Worm (Caenorhabditis elegans) whole organism, L2 larva: ENCODE results near the gene eif-2D.

Experiments
- C34F6.9 ChIP-seq: fragments of 150-350 bp; optimal IDR thresholded peaks from 2 replicates; lab custom pipeline; 2014; ENCODE audit warnings: missing biosample characterization, missing genetic modification characterization
- F13H6.1 ChIP-seq: sonication (generic microtip); optimal IDR thresholded peaks from 2 replicates; lab custom pipeline; 2016; ENCODE audit warnings: missing genetic modification characterization, missing compliant biosample characterization
- R02D3.7 ChIP-seq: fragments of 150-350 bp; optimal IDR thresholded peaks from 2 replicates; lab custom pipeline; 2014; ENCODE audit warnings: missing biosample characterization, missing genetic modification characterization
- Y55F3AM.14 ChIP-seq: fragments of 200-800 bp; sonication (Bioruptor generic); optimal IDR thresholded peaks from 2 replicates; lab custom pipeline; 2018; ENCODE audit warnings: mild to moderate bottlenecking, missing genetic modification characterization, missing compliant biosample characterization
- ZK546.5 ChIP-seq: sonication (generic microtip); optimal IDR thresholded peaks from 2 replicates; lab custom pipeline; 2017; ENCODE audit warnings: missing biosample characterization, missing genetic modification characterization
- alr-1 ChIP-seq: fragments of 150-350 bp; optimal IDR thresholded peaks from 2 replicates; lab custom pipeline; 2014; ENCODE audit warnings: missing biosample characterization, missing genetic modification characterization
- aly-2 ChIP-seq: fragments of 150-350 bp; optimal IDR thresholded peaks from 2 replicates; lab custom pipeline; 2014; ENCODE audit warnings: missing biosample characterization, missing genetic modification characterization
- ama-1 ChIP-seq: fragments of 150-350 bp; optimal IDR thresholded peaks from 2 replicates; lab custom pipeline; 2018; ENCODE audit warnings: inconsistent platforms
- blmp-1 ChIP-seq: sonication (generic microtip); optimal IDR thresholded peaks from 2 replicates; lab custom pipeline; 2017; ENCODE audit warnings: missing genetic modification characterization, mild to moderate bottlenecking, missing compliant biosample characterization, antibody characterized with exemption, moderate library complexity; ENCODE audit not compliant: insufficient read depth
- ceh-16 ChIP-seq: fragments of 150-350 bp; optimal IDR thresholded peaks from 2 replicates; lab custom pipeline; 2014; ENCODE audit warnings: missing biosample characterization, missing genetic modification characterization
- ceh-82 ChIP-seq: fragments of 150-350 bp; optimal IDR thresholded peaks from 2 replicates; lab custom pipeline; 2014; ENCODE audit warnings: missing biosample characterization, missing genetic modification characterization
- crh-2 ChIP-seq: sonication (generic microtip); optimal IDR thresholded peaks from 2 replicates; lab custom pipeline; 2017; ENCODE audit warnings: missing biosample characterization, missing genetic modification characterization
- dmd-4 ChIP-seq: sonication (generic microtip); optimal IDR thresholded peaks from 2 replicates; lab custom pipeline; 2017; ENCODE audit warnings: missing biosample characterization, missing genetic modification characterization
- egl-27 ChIP-seq: sonication (generic microtip); optimal IDR thresholded peaks from 3 replicates; lab custom pipeline; 2017; ENCODE audit warnings: missing biosample characterization, missing genetic modification reagents, missing genetic modification characterization
- elt-1 ChIP-seq: fragments of 150-350 bp; optimal IDR thresholded peaks from 2 replicates; lab custom pipeline; 2014; ENCODE audit warnings: missing biosample characterization, missing genetic modification characterization
- elt-3 ChIP-seq: sonication (generic microtip); optimal IDR thresholded peaks from 2 replicates; lab custom pipeline; 2017; ENCODE audit warnings: missing biosample characterization, missing genetic modification characterization
- fos-1 ChIP-seq: fragments of 150-350 bp; optimal IDR thresholded peaks from 2 replicates; lab custom pipeline; 2014; ENCODE audit warnings: missing biosample characterization, missing genetic modification characterization
- gmeb-1 ChIP-seq: fragments of 150-350 bp; optimal IDR thresholded peaks from 2 replicates; lab custom pipeline; 2014; ENCODE audit warnings: missing biosample characterization, missing genetic modification characterization
- lin-11 ChIP-seq: fragments of 150-350 bp; sonication (generic microtip); optimal IDR thresholded peaks from 2 replicates; lab custom pipeline; 2014; ENCODE audit warnings: missing biosample characterization, missing genetic modification characterization, inconsistent platforms, mixed read lengths
- lin-13 ChIP-seq: fragments of 150-350 bp; optimal IDR thresholded peaks from 2 replicates; lab custom pipeline; 2014; ENCODE audit warnings: missing biosample characterization, missing genetic modification reagents, missing genetic modification characterization
- lin-39 ChIP-seq: fragments of 150-350 bp; optimal IDR thresholded peaks from 2 replicates; lab custom pipeline; 2014; ENCODE audit warnings: missing biosample characterization, missing genetic modification reagents, missing genetic modification characterization
- lsy-2 ChIP-seq, 2 experiments: fragments of 150-350 bp in 1 of 2; sonication (generic microtip) in 1 of 2; optimal IDR thresholded peaks; 2 replicates each; lab custom pipeline; 2014 to 2017; ENCODE audit warnings: missing biosample characterization in 2 of 2, missing genetic modification characterization in 2 of 2
- mab-5 ChIP-seq: fragments of 150-350 bp; optimal IDR thresholded peaks from 2 replicates; lab custom pipeline; 2014; ENCODE audit warnings: missing biosample characterization, missing genetic modification characterization
- nhr-10 ChIP-seq: sonication (generic microtip); optimal IDR thresholded peaks from 2 replicates; lab custom pipeline; 2017; ENCODE audit warnings: missing biosample characterization, missing genetic modification characterization
- nhr-11 ChIP-seq: fragments of 150-350 bp; optimal IDR thresholded peaks from 2 replicates; lab custom pipeline; 2014; ENCODE audit warnings: missing biosample characterization, missing genetic modification characterization
- nhr-12 ChIP-seq: fragments of 150-350 bp; optimal IDR thresholded peaks from 2 replicates; lab custom pipeline; 2014; ENCODE audit warnings: missing biosample characterization, missing genetic modification characterization
- nhr-129 ChIP-seq: fragments of 150-350 bp; optimal IDR thresholded peaks from 2 replicates; lab custom pipeline; 2014; ENCODE audit warnings: missing biosample characterization, missing genetic modification characterization
- nhr-21 ChIP-seq: fragments of 150-350 bp; optimal IDR thresholded peaks from 2 replicates; lab custom pipeline; 2014; ENCODE audit warnings: missing biosample characterization, missing genetic modification characterization
- nhr-237 ChIP-seq: fragments of 150-350 bp; optimal IDR thresholded peaks from 2 replicates; lab custom pipeline; 2014; ENCODE audit warnings: missing biosample characterization, missing genetic modification characterization
- nhr-25 ChIP-seq: fragments of 150-350 bp; sonication (generic microtip); optimal IDR thresholded peaks from 3 replicates; lab custom pipeline; 2014; ENCODE audit warnings: missing biosample characterization, missing genetic modification characterization
- nhr-6 ChIP-seq: fragments of 150-350 bp; optimal IDR thresholded peaks from 2 replicates; lab custom pipeline; 2014; ENCODE audit warnings: missing biosample characterization, missing genetic modification characterization
- nhr-77 ChIP-seq: fragments of 150-350 bp; optimal IDR thresholded peaks from 2 replicates; lab custom pipeline; 2014; ENCODE audit warnings: missing biosample characterization, missing genetic modification characterization
- peb-1 ChIP-seq: fragments of 150-350 bp; optimal IDR thresholded peaks from 2 replicates; lab custom pipeline; 2014; ENCODE audit warnings: missing biosample characterization, missing genetic modification characterization
- sem-4 ChIP-seq: fragments of 150-350 bp; optimal IDR thresholded peaks from 2 replicates; lab custom pipeline; 2014; ENCODE audit warnings: missing biosample characterization, missing genetic modification reagents, missing genetic modification characterization
- sma-3 ChIP-seq: sonication (generic microtip); optimal IDR thresholded peaks from 2 replicates; lab custom pipeline; 2016; ENCODE audit warnings: missing genetic modification reagents, missing genetic modification characterization, missing compliant biosample characterization
- sma-9 ChIP-seq, 2 experiments: fragments of 150-350 bp in 1 of 2; sonication (generic microtip) in 1 of 2; optimal IDR thresholded peaks; 2 replicates each; lab custom pipeline; 2014 to 2016; ENCODE audit warnings: missing genetic modification characterization in 2 of 2, mild to moderate bottlenecking in 1 of 2, missing biosample characterization in 1 of 2, missing compliant biosample characterization in 1 of 2, missing genetic modification reagents in 1 of 2, moderate library complexity in 1 of 2
- snpc-4 ChIP-seq: fragments of 150-350 bp; optimal IDR thresholded peaks from 2 replicates; lab custom pipeline; 2014; ENCODE audit warnings: missing biosample characterization, missing genetic modification characterization
- unc-55 ChIP-seq: fragments of 150-350 bp; sonication (generic microtip); optimal IDR thresholded peaks from 3 replicates; lab custom pipeline; 2014; ENCODE audit warnings: missing biosample characterization, missing genetic modification reagents, missing genetic modification characterization
- ztf-1 ChIP-seq: fragments of 200-800 bp; sonication (Bioruptor generic); conservative IDR thresholded peaks from 2 replicates; pipeline ENCODE4 v1.3.6; 2022; ENCODE audit warnings: missing genetic modification characterization, missing compliant biosample characterization
- ztf-11 ChIP-seq: sonication (generic microtip); optimal IDR thresholded peaks from 2 replicates; lab custom pipeline; 2017; ENCODE audit warnings: missing biosample characterization, missing genetic modification characterization
- ztf-4 ChIP-seq: fragments of 150-350 bp; optimal IDR thresholded peaks from 2 replicates; lab custom pipeline; 2014; ENCODE audit warnings: missing biosample characterization, missing genetic modification characterization

eif-2D gene

DNA sequence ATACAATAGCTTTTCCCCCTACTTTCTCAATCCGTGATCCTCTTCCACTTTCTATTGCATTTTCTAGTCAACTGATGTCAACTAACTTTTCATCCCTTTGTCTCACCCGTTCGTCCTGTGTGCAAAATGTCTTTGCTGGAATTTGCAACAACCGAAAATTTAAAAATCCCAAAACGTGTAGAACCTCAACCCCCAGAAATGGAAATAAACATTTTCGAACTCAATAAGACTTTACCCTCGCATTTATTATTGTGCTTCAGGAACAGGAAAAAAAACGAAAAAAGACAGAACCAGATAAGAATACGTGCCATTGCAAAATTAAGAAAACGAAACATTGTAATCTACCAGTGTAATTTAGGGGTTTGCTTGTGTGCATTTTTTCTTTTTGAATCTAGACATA lies 20.6 kb downstream of the eif-2D start:
- no peak for TF ChIP-seq ztf-1
- no peak for TF ChIP-seq dmd-4
- no peak for TF ChIP-seq gmeb-1 (tag; lab: Kevin White, UChicago)
- no peak for TF ChIP-seq nhr-237 (tag; lab: Kevin White, UChicago)
- no peak for TF ChIP-seq nhr-25 (tag; lab: Kevin White, UChicago)
- peak; percentile 14 for TF ChIP-seq nhr-21

DNA sequence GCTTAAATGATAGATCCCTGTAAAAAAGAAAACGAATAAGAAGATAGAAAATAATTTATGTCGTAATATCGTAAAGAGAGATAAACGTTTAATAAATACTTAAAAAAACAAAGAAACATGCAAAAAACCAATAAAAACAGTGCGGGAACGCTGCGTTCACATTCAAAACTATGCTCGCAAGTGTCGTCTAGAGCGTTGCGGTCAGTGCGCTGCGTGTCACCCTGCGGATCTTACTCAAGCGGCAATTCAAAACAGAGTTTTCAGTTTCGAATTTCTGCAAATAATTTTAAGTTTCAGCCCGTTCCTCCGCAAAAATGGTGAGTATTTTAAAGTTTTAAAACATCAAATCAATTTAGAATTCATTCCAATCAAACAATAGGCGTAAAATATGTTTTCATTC lies 23.3 kb downstream of the eif-2D start, which contains the start of the genes tiar-1 and lelo-4:
TSS of gene tiar-1 (minus strand) at position 17 of the 400 bp plus-strand sequence.
TSS of gene lelo-4 (plus strand) at position 118 of the 400 bp plus-strand sequence.
- TF ChIP-seq C34F6.9 (tag; lab: Kevin White, UChicago) = peak; percentile 84
- no peak for TF ChIP-seq nhr-11
- TF ChIP-seq nhr-25 (tag; lab: Kevin White, UChicago) = peak; percentile 63
- no peak for TF ChIP-seq ceh-82
- TF ChIP-seq nhr-129 (tag; lab: Kevin White, UChicago) = peak; percentile 76
- peak; percentile 84 for TF ChIP-seq gmeb-1 (tag; lab: Kevin White, UChicago)
- no peak for TF ChIP-seq elt-3 (tag; lab: Kevin White, UChicago)
- TF ChIP-seq sem-4 = peak; percentile 69
- no peak for TF ChIP-seq alr-1
- TF ChIP-seq snpc-4 = peak; percentile 72
- TF ChIP-seq nhr-77 (tag; lab: Kevin White, UChicago) = no peak
- peak; percentile 86 for TF ChIP-seq crh-2 (tag; lab: Kevin White, UChicago)
- TF ChIP-seq blmp-1 (tag; lab: Kevin White, UChicago) = no peak
- peak; percentile 76 for TF ChIP-seq lin-11 (tag; lab: Kevin White, UChicago)
- TF ChIP-seq nhr-12 = no peak
- no peak for TF ChIP-seq mab-5 (tag; lab: Kevin White, UChicago)
- TF ChIP-seq lsy-2 (tag; optimal IDR thresholded peaks at IDR 0.05; lab: Kevin White, UChicago) = peak; percentile 7 to 84
- TF ChIP-seq nhr-21 = peak; percentile 8
- TF ChIP-seq ZK546.5 (tag; lab: Kevin White, UChicago) = peak; percentile 86
- TF ChIP-seq peb-1 (tag; lab: Kevin White, UChicago) = no peak
- no peak for TF ChIP-seq elt-1 (tag; lab: Kevin White, UChicago)
- TF ChIP-seq unc-55 (GFP tag; lab: Kevin White, UChicago) = peak; percentile 89
- peak; percentile 53 for TF ChIP-seq sma-3 (GFP tag; lab: Kevin White, UChicago)
- no peak for TF ChIP-seq ztf-11 (tag; lab: Kevin White, UChicago)
- peak; percentile 34 for TF ChIP-seq ama-1 (lab: Kevin White, UChicago)
- no peak for TF ChIP-seq egl-27 (tag; lab: Kevin White, UChicago)
- TF ChIP-seq nhr-10 (tag; lab: Kevin White, UChicago) = no peak
- TF ChIP-seq R02D3.7 (tag; lab: Kevin White, UChicago) = no peak
- TF ChIP-seq fos-1 (tag; lab: Kevin White, UChicago) = peak; percentile 24
- TF ChIP-seq F13H6.1 (tag; lab: Kevin White, UChicago) = peak; percentile 38
- no peak for TF ChIP-seq dmd-4
- peak; percentile 52 for TF ChIP-seq sma-9 (GFP tag; optimal IDR thresholded peaks at IDR 0.05; lab: Kevin White, UChicago)
- TF ChIP-seq sma-9 (tag; optimal IDR thresholded peaks at IDR 0.05; lab: Kevin White, UChicago) = no peak
- TF ChIP-seq ztf-4 (tag; lab: Kevin White, UChicago) = peak; percentile 57
- peak; percentile 52 for TF ChIP-seq lin-13 (GFP tag; lab: Kevin White, UChicago)
- no peak for TF ChIP-seq nhr-6 (tag; lab: Kevin White, UChicago)
- no peak for TF ChIP-seq lin-39 (tag; lab: Kevin White, UChicago)

DNA sequence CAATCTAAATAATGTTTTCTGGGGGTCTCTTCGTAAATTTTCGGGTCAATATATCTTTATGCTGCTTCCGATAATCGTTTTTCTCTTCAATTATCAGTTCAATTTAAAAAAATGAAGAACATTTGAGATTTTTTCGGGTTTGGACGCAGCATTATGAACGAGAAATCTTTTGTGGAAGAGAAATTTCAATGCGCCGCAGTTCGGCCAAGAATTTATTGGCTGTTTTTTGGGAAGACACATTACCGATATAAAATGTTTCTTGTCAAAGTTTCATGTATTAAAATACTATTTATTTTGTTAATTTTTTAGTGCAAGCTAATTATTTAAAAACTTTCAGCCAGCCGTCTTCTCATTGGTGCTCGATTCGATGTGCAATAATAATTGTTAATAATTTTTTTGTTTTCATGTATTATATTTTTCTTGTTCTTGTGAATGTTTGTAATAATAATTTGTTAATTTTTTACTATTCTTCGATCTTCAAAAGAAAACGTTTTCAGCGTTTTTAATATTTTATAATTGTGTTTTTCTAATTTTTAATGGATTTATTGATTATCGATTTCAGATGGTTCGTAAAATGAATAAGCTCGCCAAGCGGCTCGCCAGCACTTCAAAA lies 24.3 kb downstream of the eif-2D start, which contains the start of the genes C18A3.10 and C18A3.3:
TSS of gene C18A3.10 (minus strand) at position 101 of the 613 bp plus-strand sequence.
TSS of gene C18A3.3 (plus strand) at position 563 of the 613 bp plus-strand sequence.
- no peak for TF ChIP-seq nhr-11
- no peak for TF ChIP-seq lin-11 (tag; lab: Kevin White, UChicago)
- TF ChIP-seq F13H6.1 (tag; lab: Kevin White, UChicago) = no peak
- TF ChIP-seq ztf-1 = no peak
- TF ChIP-seq nhr-77 (tag; lab: Kevin White, UChicago) = no peak
- no peak for TF ChIP-seq lsy-2 (tag; optimal IDR thresholded peaks at IDR 0.05; lab: Kevin White, UChicago)
- no peak for TF ChIP-seq ztf-11 (tag; lab: Kevin White, UChicago)
- no peak for TF ChIP-seq sma-9 (GFP tag; optimal IDR thresholded peaks at IDR 0.05; lab: Kevin White, UChicago)
- no peak for TF ChIP-seq sma-9 (tag; optimal IDR thresholded peaks at IDR 0.05; lab: Kevin White, UChicago)
- TF ChIP-seq mab-5 (tag; lab: Kevin White, UChicago) = no peak
- no peak for TF ChIP-seq ceh-16
- TF ChIP-seq dmd-4 = no peak
- no peak for TF ChIP-seq aly-2 (tag; lab: Kevin White, UChicago)
- no peak for TF ChIP-seq Y55F3AM.14 (GFP tag; lab: Kevin White, UChicago)
